Worm (Caenorhabditis elegans): Measurements from ENCODE around the gene ddi-1.
A peak's percentile ranks its signal among the peaks of the same experiment; 100 is the strongest.

ddi-1 gene

ce11 chrIV:6506424-6506823 lies 16.2 kb upstream of the ddi-1 start, which contains the start of gene pqn-89:
Gene pqn-89 (plus strand): TSS chrIV:6506724.
- TF ChIP-seq efl-1 (optimal IDR thresholded peaks at IDR 0.05): no peak
- no peak for TF ChIP-seq efl-1 (GFP tag; optimal IDR thresholded peaks at IDR 0.05 in 1 of 2)
- no peak for TF ChIP-seq unc-86 (tag; optimal IDR thresholded peaks at IDR 0.05)
- TF ChIP-seq zip-4 (GFP tag; optimal IDR thresholded peaks at IDR 0.05): no peak
- no peak for TF ChIP-seq hlh-17 (GFP tag; optimal IDR thresholded peaks at IDR 0.05; ENCODE audit: borderline replicate concordance)
- no peak for TF ChIP-seq nhr-84 (tag; optimal IDR thresholded peaks at IDR 0.05)
- no peak for TF ChIP-seq hlh-4 (tag; optimal IDR thresholded peaks at IDR 0.05)
- TF ChIP-seq vab-15 (tag; optimal IDR thresholded peaks at IDR 0.05): no peak
- TF ChIP-seq nhr-12 (tag; optimal IDR thresholded peaks at IDR 0.05): no peak
- TF ChIP-seq nhr-28 (tag; optimal IDR thresholded peaks at IDR 0.05): no peak
- TF ChIP-seq ceh-8 (GFP tag; optimal IDR thresholded peaks at IDR 0.05): no peak
- TF ChIP-seq sox-4 (tag; optimal IDR thresholded peaks at IDR 0.05): no peak
- TF ChIP-seq dpl-1 (GFP tag; optimal IDR thresholded peaks at IDR 0.05): no peak
- TF ChIP-seq fkh-10 (GFP tag; optimal IDR thresholded peaks at IDR 0.05): no peak
- TF ChIP-seq skn-1 (tag; optimal IDR thresholded peaks at IDR 0.05): no peak
- TF ChIP-seq mdl-1 (tag; optimal IDR thresholded peaks at IDR 0.05): no peak
- TF ChIP-seq elt-3 (tag; optimal IDR thresholded peaks at IDR 0.05): no peak
- no peak for TF ChIP-seq fkh-4 (tag; optimal IDR thresholded peaks at IDR 0.05; ENCODE audit: borderline replicate concordance)
- no peak for TF ChIP-seq nhr-20 (tag; optimal IDR thresholded peaks at IDR 0.05)

- TF ChIP-seq fkh-8 (tag; optimal IDR thresholded peaks at IDR 0.05): peak; percentile 61
- TF ChIP-seq isw-1 (GFP tag; IDR thresholded peaks at IDR 0.05): no peak
- peak; percentile 0 for TF ChIP-seq swsn-7 (tag; optimal IDR thresholded peaks at IDR 0.05)
- no peak for TF ChIP-seq lin-15B (tag; optimal IDR thresholded peaks at IDR 0.05)
- no peak for TF ChIP-seq sup-37 (GFP tag; optimal IDR thresholded peaks at IDR 0.05)
- TF ChIP-seq hlh-4 (tag; optimal IDR thresholded peaks at IDR 0.05): peak; percentile 91
- no peak for TF ChIP-seq irx-1 (tag; optimal IDR thresholded peaks at IDR 0.05)
- TF ChIP-seq fkh-4 (tag; optimal IDR thresholded peaks at IDR 0.05; ENCODE audit: borderline replicate concordance): no peak
- peak; percentile 60 for TF ChIP-seq nhr-71 (tag; optimal IDR thresholded peaks at IDR 0.05)
- no peak for TF ChIP-seq egl-13 (tag; optimal IDR thresholded peaks at IDR 0.05)
- no peak for TF ChIP-seq lin-39 (tag; optimal IDR thresholded peaks at IDR 0.05)
- no peak for TF ChIP-seq fos-1 (tag; optimal IDR thresholded peaks at IDR 0.05)
- no peak for TF ChIP-seq pqm-1 (tag; optimal IDR thresholded peaks at IDR 0.05)
- TF ChIP-seq blmp-1 (tag; optimal IDR thresholded peaks at IDR 0.05): no peak
- TF ChIP-seq elt-3 (tag; optimal IDR thresholded peaks at IDR 0.05): no peak
- TF ChIP-seq nhr-47 (tag; optimal IDR thresholded peaks at IDR 0.05): peak; percentile 64
- no peak for TF ChIP-seq fkh-10 (GFP tag; optimal IDR thresholded peaks at IDR 0.05)
- no peak for TF ChIP-seq Y116A8C.19 (tag; optimal IDR thresholded peaks at IDR 0.05; ENCODE audit: borderline replicate concordance)
- no peak for TF ChIP-seq ama-1 (optimal IDR thresholded peaks at IDR 0.05)
- no peak for TF ChIP-seq unc-62 (GFP tag; optimal IDR thresholded peaks at IDR 0.05)
- TF ChIP-seq zag-1 (tag; optimal IDR thresholded peaks at IDR 0.05): no peak
Measured at ce11 chrIV:6511767-6512166, 10.9 kb upstream of the ddi-1 start.

DNA sequence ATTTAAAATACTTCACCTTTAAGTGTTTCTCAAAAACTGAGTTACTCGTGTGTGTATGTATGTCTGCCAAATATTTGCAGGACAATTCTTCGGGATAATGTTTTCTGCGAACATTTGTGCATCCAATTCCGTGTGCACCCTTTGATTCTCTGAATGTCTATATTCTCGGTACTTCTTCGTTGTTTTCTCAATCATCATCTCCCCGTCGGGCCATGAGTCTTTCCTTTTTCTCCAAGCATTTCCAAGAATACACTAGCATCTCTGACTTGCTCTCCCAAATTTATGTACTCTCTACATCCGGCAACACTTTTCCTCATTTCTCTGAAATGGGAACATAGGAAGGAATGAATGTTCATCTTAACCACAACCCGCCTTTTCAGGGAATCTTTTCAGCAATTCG lies 8.0 kb upstream of the ddi-1 start:
- TF ChIP-seq ztf-4 (tag; optimal IDR thresholded peaks at IDR 0.05): peak; percentile 23
- no peak for TF ChIP-seq lin-35 (GFP tag; optimal IDR thresholded peaks at IDR 0.05)
- no peak for TF ChIP-seq tbx-2 (tag; optimal IDR thresholded peaks at IDR 0.05)
- TF ChIP-seq fkh-8 (tag; optimal IDR thresholded peaks at IDR 0.05): peak; percentile 97
- TF ChIP-seq lsy-2 (tag; optimal IDR thresholded peaks at IDR 0.05): peak in 1 of 2 experiments; percentile 34
- peak; percentile 94 for TF ChIP-seq nhr-71 (tag; optimal IDR thresholded peaks at IDR 0.05)
- TF ChIP-seq pax-3 (tag; optimal IDR thresholded peaks at IDR 0.05): peak; percentile 77
- peak; percentile 90 for TF ChIP-seq nhr-47 (tag; optimal IDR thresholded peaks at IDR 0.05)
- peak; percentile 53 for TF ChIP-seq sox-4 (tag; optimal IDR thresholded peaks at IDR 0.05)
- peak; percentile 73 for TF ChIP-seq swsn-7 (tag; optimal IDR thresholded peaks at IDR 0.05)
- peak; percentile 79 for TF ChIP-seq nhr-11 (tag; optimal IDR thresholded peaks at IDR 0.05)
- TF ChIP-seq rnt-1 (tag; optimal IDR thresholded peaks at IDR 0.05): no peak
- TF ChIP-seq lin-14 (GFP tag; optimal IDR thresholded peaks at IDR 0.05): peak; percentile 71
- TF ChIP-seq nhr-76 (tag; optimal IDR thresholded peaks at IDR 0.05): no peak
- TF ChIP-seq ces-1 (GFP tag; optimal IDR thresholded peaks at IDR 0.05): no peak
- TF ChIP-seq zip-4 (GFP tag; optimal IDR thresholded peaks at IDR 0.05): peak; percentile 3
- peak; percentile 16 for TF ChIP-seq nhr-20 (tag; optimal IDR thresholded peaks at IDR 0.05)
- TF ChIP-seq dpl-1 (GFP tag; optimal IDR thresholded peaks at IDR 0.05): peak in 1 of 3 experiments; percentile 21
- no peak for TF ChIP-seq fkh-4 (tag; optimal IDR thresholded peaks at IDR 0.05; ENCODE audit: borderline replicate concordance)
- TF ChIP-seq unc-86 (tag; optimal IDR thresholded peaks at IDR 0.05): peak; percentile 71
- peak; percentile 33 for TF ChIP-seq xbp-1 (tag; optimal IDR thresholded peaks at IDR 0.05)
- peak; percentile 79 for TF ChIP-seq egl-13 (tag; optimal IDR thresholded peaks at IDR 0.05)
- TF ChIP-seq nhr-19 (GFP tag; conservative IDR thresholded peaks at IDR 0.05): peak; percentile 17; the same call in 1 of the 2 replicates
- TF ChIP-seq dsc-1 (tag; optimal IDR thresholded peaks at IDR 0.05): peak; percentile 63
- no peak for TF ChIP-seq vab-15 (tag; optimal IDR thresholded peaks at IDR 0.05)

All from whole organism, L1 larva.